Worm (Caenorhabditis elegans) whole organism, L1 larva: ENCODE data around the gene tbc-20.
A peak's percentile ranks its signal among the peaks of the same experiment; 100 is the strongest.

Source experiments
- C04F5.9 ChIP-seq: sonication (generic microtip); optimal IDR thresholded peaks from 2 replicates; lab custom pipeline; 2016; ENCODE audit warnings: missing genetic modification characterization, missing compliant biosample characterization
- C16A3.4 ChIP-seq: fragments of 150-350 bp; optimal IDR thresholded peaks from 2 replicates; lab custom pipeline; 2014; ENCODE audit warnings: missing biosample characterization, missing genetic modification characterization
- C34B4.2 ChIP-seq: sonication (generic microtip); optimal IDR thresholded peaks from 2 replicates; lab custom pipeline; 2017; ENCODE audit warnings: mild to moderate bottlenecking, missing genetic modification characterization, missing compliant biosample characterization
- Y116A8C.19 ChIP-seq: sonication (generic microtip); optimal IDR thresholded peaks from 2 replicates; lab custom pipeline; 2016; ENCODE audit warnings: missing compliant biosample characterization, missing genetic modification characterization, borderline replicate concordance
- ama-1 ChIP-seq: fragments of 150-350 bp; optimal IDR thresholded peaks from 2 replicates; lab custom pipeline; 2014
- blmp-1 ChIP-seq: fragments of 150-350 bp; optimal IDR thresholded peaks from 2 replicates; lab custom pipeline; 2014; ENCODE audit warnings: missing biosample characterization, missing genetic modification characterization
- ceh-63 ChIP-seq: fragments of 200-800 bp; sonication (Bioruptor generic); optimal IDR thresholded peaks from 2 replicates; lab custom pipeline; 2018; ENCODE audit warnings: mild to moderate bottlenecking, missing genetic modification characterization, missing compliant biosample characterization
- ceh-8 ChIP-seq: fragments of 200-800 bp; sonication (Bioruptor generic); optimal IDR thresholded peaks from 2 replicates; lab custom pipeline; 2018; ENCODE audit warnings: mild to moderate bottlenecking, missing genetic modification characterization, moderate library complexity, missing compliant biosample characterization
- ceh-82 ChIP-seq, 3 experiments: fragments of 150-350 bp in 1 of 3; sonication (generic microtip) in 2 of 3; optimal IDR thresholded peaks; 2 replicates each; lab custom pipeline; 2014 to 2017; ENCODE audit warnings: missing biosample characterization in 3 of 3, missing genetic modification characterization in 3 of 3
- ceh-90 ChIP-seq: sonication (generic microtip); optimal IDR thresholded peaks from 2 replicates; lab custom pipeline; 2016; ENCODE audit warnings: missing genetic modification characterization, missing compliant biosample characterization
- ces-1 ChIP-seq: fragments of 150-350 bp; optimal IDR thresholded peaks from 2 replicates; lab custom pipeline; 2014; ENCODE audit warnings: missing biosample characterization, missing genetic modification reagents, missing genetic modification characterization
- dpl-1 ChIP-seq, 3 experiments: fragments of 150-350 bp in 2 of 3; sonication (generic microtip) in 1 of 3; optimal IDR thresholded peaks; 2 replicates each; lab custom pipeline; 2014 to 2017; ENCODE audit warnings: missing biosample characterization in 3 of 3, missing genetic modification characterization in 3 of 3, missing genetic modification reagents in 3 of 3
- dsc-1 ChIP-seq: sonication (generic microtip); optimal IDR thresholded peaks from 2 replicates; lab custom pipeline; 2016; ENCODE audit warnings: mild to moderate bottlenecking, missing genetic modification characterization, missing compliant biosample characterization
- efl-1 ChIP-seq, 4 experiments: fragments of 150-350 bp; optimal IDR thresholded peaks in 3 of 4; peaks in 1 of 4; 1 replicate in 1 of 4; 2 replicates in 3 of 4; lab custom pipeline; 2014; ENCODE audit warnings: missing biosample characterization in 2 of 4, missing genetic modification characterization in 2 of 4, missing genetic modification reagents in 2 of 4
- egl-13 ChIP-seq: sonication (generic microtip); optimal IDR thresholded peaks from 2 replicates; lab custom pipeline; 2016; ENCODE audit warnings: missing genotype, missing genetic modification reagents, missing genetic modification characterization, missing compliant biosample characterization
- elt-2 ChIP-seq: sonication (generic microtip); optimal IDR thresholded peaks from 2 replicates; lab custom pipeline; 2016; ENCODE audit warnings: missing genetic modification characterization, mild to moderate bottlenecking, inconsistent platforms, missing compliant biosample characterization, missing genetic modification reagents
- fkh-10 ChIP-seq: sonication (generic microtip); optimal IDR thresholded peaks from 2 replicates; lab custom pipeline; 2017; ENCODE audit warnings: missing biosample characterization, missing genetic modification reagents, missing genetic modification characterization
- fkh-8 ChIP-seq: sonication (generic microtip); optimal IDR thresholded peaks from 2 replicates; lab custom pipeline; 2016; ENCODE audit warnings: mild to moderate bottlenecking, missing genetic modification characterization, missing compliant biosample characterization
- grh-1 ChIP-seq: fragments of 200-800 bp; sonication (Bioruptor generic); IDR thresholded peaks from 2 replicates; pipeline ENCODE4 v1.3.6; 2022; ENCODE audit warnings: missing genetic modification reagents, missing genetic modification characterization, missing compliant biosample characterization
- hpl-2 ChIP-seq: fragments of 150-350 bp; optimal IDR thresholded peaks from 2 replicates; lab custom pipeline; 2014; ENCODE audit warnings: missing biosample characterization, missing genetic modification reagents, missing genetic modification characterization
- isw-1 ChIP-seq: fragments of 200-800 bp; sonication (Bioruptor generic); IDR thresholded peaks from 2 replicates; pipeline ENCODE4 v1.3.6; 2022; ENCODE audit warnings: missing genetic modification characterization, missing compliant biosample characterization
- lin-14 ChIP-seq: fragments of 200-800 bp; sonication (Bioruptor generic); optimal IDR thresholded peaks from 2 replicates; lab custom pipeline; 2018; ENCODE audit warnings: mild to moderate bottlenecking, missing genetic modification characterization, moderate library complexity, missing compliant biosample characterization
- lin-35 ChIP-seq, 2 experiments: fragments of 150-350 bp; optimal IDR thresholded peaks; 2 replicates each; lab custom pipeline; 2014; ENCODE audit warnings: missing biosample characterization in 2 of 2, missing genetic modification characterization in 2 of 2, missing genetic modification reagents in 2 of 2
- lsy-2 ChIP-seq, 2 experiments: fragments of 150-350 bp; optimal IDR thresholded peaks; 2 replicates each; lab custom pipeline; 2014; ENCODE audit warnings: missing biosample characterization in 2 of 2, missing genetic modification characterization in 2 of 2
- nhr-11 ChIP-seq: fragments of 150-350 bp; optimal IDR thresholded peaks from 2 replicates; lab custom pipeline; 2014; ENCODE audit warnings: missing biosample characterization, missing genetic modification characterization
- nhr-12 ChIP-seq: sonication (generic microtip); optimal IDR thresholded peaks from 2 replicates; lab custom pipeline; 2017; ENCODE audit warnings: missing biosample characterization, missing genetic modification characterization
- nhr-19 ChIP-seq: fragments of 200-800 bp; sonication (Bioruptor generic); conservative IDR thresholded peaks from 2 replicates; pipeline ENCODE4 v1.3.6; 2022; ENCODE audit warnings: missing genetic modification characterization, missing compliant biosample characterization
- nhr-20 ChIP-seq: sonication (generic microtip); optimal IDR thresholded peaks from 2 replicates; lab custom pipeline; 2016; ENCODE audit warnings: mild to moderate bottlenecking, missing genetic modification characterization, missing compliant biosample characterization
- nhr-47 ChIP-seq: sonication (generic microtip); optimal IDR thresholded peaks from 2 replicates; lab custom pipeline; 2016; ENCODE audit warnings: mild to moderate bottlenecking, missing genetic modification characterization, moderate library complexity, missing compliant biosample characterization
- nhr-71 ChIP-seq: sonication (generic microtip); optimal IDR thresholded peaks from 2 replicates; lab custom pipeline; 2016; ENCODE audit warnings: mild to moderate bottlenecking, missing genetic modification characterization, moderate library complexity, missing compliant biosample characterization
- nhr-90 ChIP-seq: sonication (generic microtip); optimal IDR thresholded peaks from 2 replicates; lab custom pipeline; 2016; ENCODE audit warnings: mild to moderate bottlenecking, missing genetic modification characterization, missing compliant biosample characterization; ENCODE audit not compliant: poor library complexity
- pqm-1 ChIP-seq: sonication (generic microtip); optimal IDR thresholded peaks from 3 replicates; lab custom pipeline; 2017; ENCODE audit warnings: missing biosample characterization, missing genetic modification characterization
- rnt-1 ChIP-seq: sonication (generic microtip); optimal IDR thresholded peaks from 2 replicates; lab custom pipeline; 2016; ENCODE audit warnings: mild to moderate bottlenecking, missing genetic modification characterization, moderate library complexity, missing compliant biosample characterization
- skn-1 ChIP-seq: fragments of 150-350 bp; optimal IDR thresholded peaks from 2 replicates; lab custom pipeline; 2014; ENCODE audit warnings: missing biosample characterization, missing genetic modification characterization
- snpc-4 ChIP-seq: fragments of 150-350 bp; optimal IDR thresholded peaks from 2 replicates; lab custom pipeline; 2014; ENCODE audit warnings: missing biosample characterization, missing genetic modification characterization
- snu-23 ChIP-seq: sonication (generic microtip); optimal IDR thresholded peaks from 2 replicates; lab custom pipeline; 2016; ENCODE audit warnings: missing genetic modification characterization, missing compliant biosample characterization
- sup-37 ChIP-seq: fragments of 200-800 bp; sonication (Bioruptor generic); optimal IDR thresholded peaks from 2 replicates; lab custom pipeline; 2018; ENCODE audit warnings: mild to moderate bottlenecking, missing genetic modification characterization, missing compliant biosample characterization
- swsn-7 ChIP-seq: sonication (generic microtip); optimal IDR thresholded peaks from 2 replicates; lab custom pipeline; 2016; ENCODE audit warnings: missing genetic modification characterization, missing compliant biosample characterization
- tbx-2 ChIP-seq: sonication (generic microtip); optimal IDR thresholded peaks from 2 replicates; lab custom pipeline; 2016; ENCODE audit warnings: missing genetic modification characterization, missing compliant biosample characterization
- unc-130 ChIP-seq: fragments of 150-350 bp; optimal IDR thresholded peaks from 2 replicates; lab custom pipeline; 2017; ENCODE audit warnings: missing biosample characterization, missing genetic modification characterization, inconsistent platforms
- unc-86 ChIP-seq: sonication (generic microtip); optimal IDR thresholded peaks from 2 replicates; lab custom pipeline; 2016; ENCODE audit warnings: missing genetic modification characterization, missing compliant biosample characterization
- xbp-1 ChIP-seq: sonication (generic microtip); optimal IDR thresholded peaks from 2 replicates; lab custom pipeline; 2016; ENCODE audit warnings: missing genetic modification characterization, missing compliant biosample characterization
- zag-1 ChIP-seq: fragments of 150-350 bp; optimal IDR thresholded peaks from 2 replicates; lab custom pipeline; 2014; ENCODE audit warnings: missing biosample characterization, missing genetic modification characterization
- zip-4 ChIP-seq: fragments of 200-800 bp; sonication (Bioruptor generic); optimal IDR thresholded peaks from 2 replicates; lab custom pipeline; 2018; ENCODE audit warnings: mild to moderate bottlenecking, missing genetic modification characterization, moderate library complexity, missing compliant biosample characterization
- ztf-11 ChIP-seq, 2 experiments: sonication (generic microtip); optimal IDR thresholded peaks; 2 replicates each; lab custom pipeline; 2016 to 2017; ENCODE audit warnings: missing genetic modification characterization in 2 of 2, missing biosample characterization in 1 of 2, missing compliant biosample characterization in 1 of 2
- ztf-4 ChIP-seq: fragments of 150-350 bp; optimal IDR thresholded peaks from 2 replicates; lab custom pipeline; 2014; ENCODE audit warnings: missing biosample characterization, missing genetic modification characterization

tbc-20 gene

DNA sequence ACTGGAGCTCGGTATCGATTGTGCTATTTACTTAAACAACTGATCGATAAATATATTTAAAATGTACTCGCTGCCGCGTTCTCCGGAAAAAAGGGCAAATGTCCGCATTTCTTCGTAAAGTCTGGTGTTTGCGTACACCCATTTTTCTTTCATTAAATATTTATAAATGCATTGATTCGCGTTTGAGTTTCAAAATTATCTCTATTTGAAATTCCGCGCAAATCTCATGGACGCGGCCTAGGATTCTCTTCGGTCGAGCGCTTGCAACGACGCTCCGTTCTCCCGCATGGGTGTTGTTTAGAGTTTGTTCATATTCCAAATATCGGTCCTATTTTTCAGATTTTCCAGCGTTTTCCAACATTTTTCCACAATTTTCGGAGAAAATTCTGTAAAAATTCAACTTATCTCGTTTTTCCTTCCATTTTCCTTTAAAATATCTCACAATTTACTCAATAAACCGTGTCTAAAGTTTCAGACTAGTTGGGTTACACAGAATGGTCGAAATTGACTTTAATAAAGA lies 3.3 kb upstream of the tbc-20 start, which contains the start of gene eif-3.B (continued):
- TF ChIP-seq fkh-10 (GFP tag; lab: Kevin White, UChicago): peak; percentile 43
- TF ChIP-seq C16A3.4: peak; percentile 96
- TF ChIP-seq nhr-71 (tag; lab: Kevin White, UChicago): peak; percentile 98
- TF ChIP-seq elt-2: peak; percentile 89
- TF ChIP-seq ceh-90 (tag; lab: Kevin White, UChicago): peak; percentile 98
- TF ChIP-seq swsn-7: peak; percentile 96
- peak; percentile 93 to 98 for TF ChIP-seq efl-1 (optimal IDR thresholded peaks at IDR 0.05; lab: Kevin White, UChicago)
- TF ChIP-seq efl-1 (GFP tag; optimal IDR thresholded peaks at IDR 0.05 in 1 of 2; lab: Kevin White, UChicago): peak; percentile 98 to 100
- TF ChIP-seq xbp-1 (tag; lab: Kevin White, UChicago): peak; percentile 95

DNA sequence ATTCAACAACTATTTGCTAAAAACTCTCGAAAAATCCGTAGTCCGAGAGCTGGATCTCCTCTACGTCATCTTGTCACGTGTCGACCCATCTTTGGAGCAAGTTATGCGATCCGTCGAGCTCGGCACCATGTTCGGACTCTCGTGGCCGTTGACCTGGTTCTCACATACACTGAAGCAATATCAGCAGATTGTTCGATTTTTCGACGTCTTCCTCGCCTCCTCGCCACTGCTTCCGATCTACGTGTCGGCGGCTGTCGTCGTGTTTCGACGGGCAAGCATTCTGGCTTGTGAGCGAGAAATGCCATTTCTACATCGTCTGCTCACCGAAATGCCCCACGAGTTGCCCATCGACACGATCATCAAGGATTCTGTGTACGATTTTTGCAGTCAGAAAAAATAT lies 1.1 kb downstream of the tbc-20 start:
- TF ChIP-seq ztf-11 (tag; optimal IDR thresholded peaks at IDR 0.05; lab: Kevin White, UChicago) (no peak), grh-1 (no peak), ceh-63 (GFP tag; lab: Kevin White, UChicago) (no peak), pqm-1 (no peak), snpc-4 (tag; lab: Kevin White, UChicago) (no peak), nhr-11 (tag; lab: Kevin White, UChicago) (no peak), sup-37 (GFP tag; lab: Kevin White, UChicago) (no peak), hpl-2 (GFP tag; lab: Kevin White, UChicago) (no peak), ztf-4 (tag; lab: Kevin White, UChicago) (no peak), xbp-1 (tag; lab: Kevin White, UChicago) (no peak), lin-14 (no peak), nhr-12 (tag; lab: Kevin White, UChicago) (no peak)
- TF ChIP-seq, all 84 proteins: peak for 0

DNA sequence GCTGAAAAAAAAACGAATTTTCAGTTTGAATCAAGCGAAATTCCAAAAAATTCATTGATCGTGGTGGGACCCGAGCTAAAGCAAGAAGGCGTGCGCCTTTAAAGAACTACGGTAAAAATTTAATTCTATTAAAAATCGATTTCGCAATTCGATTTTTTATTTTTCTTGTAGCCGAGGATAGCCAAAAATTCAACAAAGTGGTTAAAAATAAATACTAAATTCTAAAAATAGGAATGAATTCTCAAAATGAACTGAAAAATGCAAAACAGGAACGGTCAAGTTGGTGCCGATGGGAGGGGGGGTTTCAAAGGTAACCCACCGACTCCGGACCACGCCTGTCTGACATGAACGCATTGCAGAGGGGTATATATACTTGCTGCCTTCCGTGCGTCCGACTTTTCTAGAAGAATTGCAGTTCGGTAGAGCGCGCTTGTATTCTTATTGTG lies 2.8 kb downstream of the tbc-20 start:
- TF ChIP-seq nhr-47 (tag; lab: Kevin White, UChicago): peak; percentile 59
- no peak for TF ChIP-seq C04F5.9 (tag; lab: Kevin White, UChicago)
- TF ChIP-seq swsn-7: peak; percentile 58
- no peak for TF ChIP-seq Y116A8C.19
- peak; percentile 53 for TF ChIP-seq nhr-19 (GFP tag; lab: Robert Waterston, UW)
- TF ChIP-seq rnt-1 (tag; lab: Kevin White, UChicago): peak; percentile 62
- peak; percentile 14 for TF ChIP-seq tbx-2 (tag; lab: Kevin White, UChicago)
- peak; percentile 12 for TF ChIP-seq unc-130 (tag; lab: Kevin White, UChicago)
- TF ChIP-seq lin-14: peak; percentile 34
- TF ChIP-seq C16A3.4: peak; percentile 19
- TF ChIP-seq egl-13: peak; percentile 3
- TF ChIP-seq nhr-71 (tag; lab: Kevin White, UChicago): peak; percentile 63
- TF ChIP-seq nhr-20 (tag; lab: Kevin White, UChicago): peak; percentile 45
- peak; percentile 44 for TF ChIP-seq fkh-8 (tag; lab: Kevin White, UChicago)
- no peak for TF ChIP-seq zag-1 (tag; lab: Kevin White, UChicago)
- TF ChIP-seq ama-1 (lab: Kevin White, UChicago): no peak
- peak; percentile 23 for TF ChIP-seq nhr-90 (tag; lab: Kevin White, UChicago)
- TF ChIP-seq efl-1 (optimal IDR thresholded peaks at IDR 0.05; lab: Kevin White, UChicago): peak; percentile 14 to 45
- peak; percentile 22 to 94 for TF ChIP-seq efl-1 (GFP tag; optimal IDR thresholded peaks at IDR 0.05 in 1 of 2; lab: Kevin White, UChicago)
- no peak for TF ChIP-seq ztf-4 (tag; lab: Kevin White, UChicago)
- TF ChIP-seq blmp-1 (tag; lab: Kevin White, UChicago): no peak
- peak; percentile 26 for TF ChIP-seq skn-1 (tag; lab: Kevin White, UChicago)
- no peak for TF ChIP-seq C34B4.2 (tag; lab: Kevin White, UChicago)
- TF ChIP-seq zip-4 (GFP tag; lab: Kevin White, UChicago): no peak
- TF ChIP-seq unc-86: peak; percentile 22
- peak in 1 of 2 experiments; percentile 29 for TF ChIP-seq lin-35 (GFP tag; optimal IDR thresholded peaks at IDR 0.05; lab: Kevin White, UChicago)
- no peak for TF ChIP-seq hpl-2 (GFP tag; lab: Kevin White, UChicago)
- peak; percentile 22 to 50 for TF ChIP-seq lsy-2 (tag; optimal IDR thresholded peaks at IDR 0.05; lab: Kevin White, UChicago)
- peak; percentile 33 for TF ChIP-seq dsc-1 (tag; lab: Kevin White, UChicago)
- TF ChIP-seq ceh-8: no peak
- peak; percentile 5; the same call in 1 of the 2 replicates for TF ChIP-seq isw-1 (GFP tag; lab: Robert Waterston, UW)
- no peak for TF ChIP-seq ces-1
- TF ChIP-seq xbp-1 (tag; lab: Kevin White, UChicago): peak; percentile 34
- TF ChIP-seq snu-23 (GFP tag; lab: Kevin White, UChicago): peak; percentile 50
- TF ChIP-seq ceh-82 (tag; optimal IDR thresholded peaks at IDR 0.05; lab: Kevin White, UChicago): peak in 1 of 3 experiments; percentile 8
- TF ChIP-seq dpl-1 (GFP tag; optimal IDR thresholded peaks at IDR 0.05; lab: Kevin White, UChicago): peak; percentile 10 to 33 (median 29)
- peak; percentile 96 for TF ChIP-seq snpc-4 (tag; lab: Kevin White, UChicago)
